Fruit fly (Drosophila melanogaster): ENCODE data around the gene crb.
A peak's percentile ranks its signal among the peaks of the same experiment; 100 is the strongest.

Gene crb

DNA sequence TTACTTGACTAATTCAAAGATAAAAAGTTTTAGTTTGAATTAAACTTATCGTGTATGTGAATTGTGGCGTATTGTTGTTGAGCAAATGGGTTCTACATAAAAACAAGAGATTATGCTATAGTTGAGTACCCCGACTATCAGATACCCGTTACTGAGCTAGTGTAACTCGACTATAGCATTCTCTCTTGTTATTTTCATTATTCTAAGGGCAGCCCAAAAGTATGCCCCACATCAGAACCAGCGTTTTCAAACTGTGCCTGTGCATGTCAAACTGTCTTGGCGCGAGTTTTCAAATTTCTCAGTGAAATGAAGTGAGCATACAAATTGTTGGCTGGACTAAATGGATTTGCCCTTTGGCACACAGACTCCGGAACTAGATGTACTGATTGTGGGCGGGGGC lies 15.6 kb upstream of the crb start, which contains the start of gene shps (continued):
- TF ChIP-seq CG16863 (GFP tag; optimal IDR thresholded peaks at IDR 0.05) (no peak), tup (GFP tag; optimal IDR thresholded peaks at IDR 0.05) (no peak), gt (GFP tag; IDR thresholded peaks at IDR 0.05) (no peak), Opbp (GFP tag; IDR thresholded peaks at IDR 0.05; ENCODE audit: partially characterized antibody) (peak; percentile 88), CG42726 (GFP tag; IDR thresholded peaks at IDR 0.05; ENCODE audit: partially characterized antibody) (peak; percentile 68), nmo (GFP tag; optimal IDR thresholded peaks at IDR 0.05) (no peak), CG11723 (GFP tag; optimal IDR thresholded peaks at IDR 0.05) (no peak), Eip74EF (GFP tag; optimal IDR thresholded peaks at IDR 0.05) (no peak), chif (GFP tag; optimal IDR thresholded peaks at IDR 0.05) (no peak), fru (optimal IDR thresholded peaks at IDR 0.05) (no peak), zfh2 (GFP tag; optimal IDR thresholded peaks at IDR 0.05) (no peak), D19B (GFP tag; optimal IDR thresholded peaks at IDR 0.05) (peak; percentile 91), CG9727 (GFP tag; optimal IDR thresholded peaks at IDR 0.05) (no peak), Pdp1 (GFP tag; optimal IDR thresholded peaks at IDR 0.05) (no peak), CG7839 (tag; optimal IDR thresholded peaks at IDR 0.05) (no peak), corto (GFP tag; optimal IDR thresholded peaks at IDR 0.05) (no peak), Sin3A (optimal IDR thresholded peaks at IDR 0.05) (no peak), Hey (tag; optimal IDR thresholded peaks at IDR 0.05) (no peak), CG11247 (GFP tag; IDR thresholded peaks at IDR 0.05) (no peak), CG2678 (tag; optimal IDR thresholded peaks at IDR 0.05) (no peak), ham (GFP tag; IDR thresholded peaks at IDR 0.05) (no peak), hbn (GFP tag; IDR thresholded peaks at IDR 0.05; ENCODE audit: partially characterized antibody) (peak; percentile 23; the same call in 1 of the 2 replicates), ro (GFP tag; IDR thresholded peaks at IDR 0.05) (no peak), Dref (GFP tag; IDR thresholded peaks at IDR 0.05) (no peak), cato (GFP tag; optimal IDR thresholded peaks at IDR 0.05; ENCODE audit: borderline replicate concordance) (no peak), CG18619 (GFP tag; optimal IDR thresholded peaks at IDR 0.05) (no peak), Gug (GFP tag; IDR thresholded peaks at IDR 0.05) (no peak), CG32767 (GFP tag; IDR thresholded peaks at IDR 0.05) (no peak), unpg (GFP tag; optimal IDR thresholded peaks at IDR 0.05) (no peak), CG13296 (GFP tag; optimal IDR thresholded peaks at IDR 0.05) (no peak), CG14441 (GFP tag; IDR thresholded peaks at IDR 0.05) (no peak), chinmo (GFP tag; IDR thresholded peaks at IDR 0.05; ENCODE audit: partially characterized antibody) (0 out of 4 replicates have a peak, but pooled peaks have one; percentile 40), slp2 (GFP tag; optimal IDR thresholded peaks at IDR 0.05) (no peak), HHEX (GFP tag; optimal IDR thresholded peaks at IDR 0.05) (no peak), lov (optimal IDR thresholded peaks at IDR 0.05) (no peak), lov (GFP tag; IDR thresholded peaks at IDR 0.05) (0 out of 3 replicates have a peak, but pooled peaks have one; percentile 36), chn (GFP tag; optimal IDR thresholded peaks at IDR 0.05) (no peak), fd96Cb (tag; optimal IDR thresholded peaks at IDR 0.05) (no peak), Dip2 (GFP tag; IDR thresholded peaks at IDR 0.05) (no peak), CG31388 (GFP tag; optimal IDR thresholded peaks at IDR 0.05) (no peak), CG12071 (GFP tag; optimal IDR thresholded peaks at IDR 0.05) (no peak), CG1647 (GFP tag; optimal IDR thresholded peaks at IDR 0.05) (no peak), zfh1 (GFP tag; IDR thresholded peaks at IDR 0.05) (no peak), Awh (GFP tag; IDR thresholded peaks at IDR 0.05) (no peak), D19A (tag; optimal IDR thresholded peaks at IDR 0.05) (no peak), fd102C (GFP tag; optimal IDR thresholded peaks at IDR 0.05) (no peak), BtbVII (GFP tag; optimal IDR thresholded peaks at IDR 0.05) (no peak), CG8290 (GFP tag; optimal IDR thresholded peaks at IDR 0.05) (peak; percentile 45), CG8290 (tag; optimal IDR thresholded peaks at IDR 0.05) (peak in 1 of 2 experiments; percentile 61), CG6272 (GFP tag; IDR thresholded peaks at IDR 0.05) (no peak), lilli (GFP tag; optimal IDR thresholded peaks at IDR 0.05) (no peak), CG13894 (tag; optimal IDR thresholded peaks at IDR 0.05) (no peak)

Measured in whole organism, embryonic.